Fruit fly (Drosophila melanogaster) whole organism, embryonic: ENCODE results near the gene Syt14.

Source experiments
- Ada2b ChIP-seq: fragments of 200-800 bp; sonication (Bioruptor generic); IDR thresholded peaks from 2 replicates; pipeline ENCODE4 v1.3.6; 2022; ENCODE audit warnings: missing biosample characterization, missing genetic modification characterization
- Antp ChIP-seq: fragments of 200-800 bp; sonication (Bioruptor generic); optimal IDR thresholded peaks from 3 replicates; lab custom pipeline; 2016; ENCODE audit warnings: missing biosample characterization, missing genetic modification characterization
- Atf-2 ChIP-seq: fragments of 200-800 bp; sonication (Bioruptor generic); optimal IDR thresholded peaks from 2 replicates; lab custom pipeline; 2016; ENCODE audit warnings: missing biosample characterization, missing genetic modification characterization
- Blimp-1 ChIP-seq: fragments of 200-800 bp; sonication (Bioruptor generic); optimal IDR thresholded peaks from 3 replicates; lab custom pipeline; 2018; ENCODE audit warnings: missing biosample characterization, missing genetic modification characterization, mild to moderate bottlenecking, moderate library complexity, missing genetic modification reagents
- C15 ChIP-seq: fragments of 200-800 bp; sonication (Bioruptor generic); IDR thresholded peaks from 3 replicates; pipeline ENCODE4 v1.3.6; 2022; ENCODE audit warnings: missing biosample characterization, missing genetic modification characterization
- CG10366 ChIP-seq: fragments of 200-800 bp; sonication (Bioruptor generic); IDR thresholded peaks from 2 replicates; pipeline ENCODE4 v1.3.6; 2022; ENCODE audit warnings: missing biosample characterization, missing genetic modification characterization
- CG11696 ChIP-seq: fragments of 200-800 bp; sonication (Bioruptor generic); IDR thresholded peaks from 2 replicates; pipeline ENCODE4 v1.3.6; 2022; ENCODE audit warnings: missing biosample characterization, missing genetic modification characterization
- CG12071 ChIP-seq: fragments of 200-800 bp; sonication (Bioruptor generic); optimal IDR thresholded peaks from 3 replicates; lab custom pipeline; 2018; ENCODE audit warnings: missing biosample characterization, mild to moderate bottlenecking, missing genetic modification characterization
- CG12104 ChIP-seq: fragments of 200-800 bp; sonication (Bioruptor generic); optimal IDR thresholded peaks from 3 replicates; lab custom pipeline; 2016; ENCODE audit warnings: missing biosample characterization, missing genetic modification characterization
- CG13624 ChIP-seq: fragments of 200-800 bp; sonication (Bioruptor generic); optimal IDR thresholded peaks from 2 replicates; lab custom pipeline; 2016; ENCODE audit warnings: missing biosample characterization, missing genetic modification characterization
- CG15011 ChIP-seq: fragments of 200-800 bp; sonication (Bioruptor generic); optimal IDR thresholded peaks from 3 replicates; lab custom pipeline; 2018; ENCODE audit warnings: missing biosample characterization, mild to moderate bottlenecking, missing genetic modification characterization
- CG16813 ChIP-seq: fragments of 200-800 bp; sonication (Bioruptor generic); IDR thresholded peaks from 3 replicates; pipeline ENCODE4 v1.3.6; 2022; ENCODE audit warnings: missing biosample characterization, missing genetic modification characterization; ENCODE audit not compliant: partially characterized antibody
- CG17912 ChIP-seq: fragments of 200-800 bp; sonication (Bioruptor generic); optimal IDR thresholded peaks from 2 replicates; lab custom pipeline; 2018; ENCODE audit warnings: missing biosample characterization, mild to moderate bottlenecking, missing genetic modification characterization
- CG18262 ChIP-seq: fragments of 200-800 bp; optimal IDR thresholded peaks from 3 replicates; lab custom pipeline; 2019; ENCODE audit warnings: missing biosample characterization, mild to moderate bottlenecking, missing genetic modification characterization, moderate library complexity
- CG2129 ChIP-seq: fragments of 200-800 bp; sonication (Bioruptor generic); IDR thresholded peaks from 2 replicates; pipeline ENCODE4 v1.3.6; 2022; ENCODE audit warnings: missing biosample characterization, missing genetic modification characterization; ENCODE audit not compliant: partially characterized antibody
- CG30020 ChIP-seq: fragments of 200-800 bp; optimal IDR thresholded peaks from 2 replicates; lab custom pipeline; 2019; ENCODE audit warnings: missing biosample characterization, mild to moderate bottlenecking, missing genetic modification characterization, moderate library complexity
- CG32532 ChIP-seq: fragments of 200-800 bp; sonication (Bioruptor generic); IDR thresholded peaks from 2 replicates; pipeline ENCODE4 v1.3.6; 2022; ENCODE audit warnings: missing biosample characterization, missing genetic modification characterization
- CG32772 ChIP-seq: fragments of 200-800 bp; sonication (Bioruptor generic); IDR thresholded peaks from 2 replicates; pipeline ENCODE4 v1.3.6; 2022; ENCODE audit warnings: missing biosample characterization, missing genetic modification characterization
- CG33213 ChIP-seq: fragments of 200-800 bp; sonication (Bioruptor generic); optimal IDR thresholded peaks from 3 replicates; lab custom pipeline; 2016; ENCODE audit warnings: missing biosample characterization, missing genetic modification characterization
- CG34376 ChIP-seq: fragments of 200-800 bp; sonication (Bioruptor generic); optimal IDR thresholded peaks from 2 replicates; lab custom pipeline; 2018; ENCODE audit warnings: missing biosample characterization, mild to moderate bottlenecking, missing genetic modification characterization
- CG3995 ChIP-seq: fragments of 200-800 bp; sonication (Bioruptor generic); optimal IDR thresholded peaks from 3 replicates; lab custom pipeline; 2016; ENCODE audit warnings: missing biosample characterization, missing genetic modification characterization
- CG7357 ChIP-seq: fragments of 200-800 bp; sonication (Bioruptor generic); IDR thresholded peaks from 3 replicates; pipeline ENCODE4 v1.3.6; 2022; ENCODE audit warnings: missing biosample characterization, missing genetic modification characterization
- CG7745 ChIP-seq: fragments of 200-800 bp; sonication (Bioruptor generic); optimal IDR thresholded peaks from 2 replicates; lab custom pipeline; 2018; ENCODE audit warnings: missing biosample characterization, mild to moderate bottlenecking, missing genetic modification characterization, moderate library complexity
- CG8281 ChIP-seq: fragments of 200-800 bp; sonication (Bioruptor generic); optimal IDR thresholded peaks from 2 replicates; lab custom pipeline; 2018; ENCODE audit warnings: missing biosample characterization, mild to moderate bottlenecking, missing genetic modification characterization, moderate library complexity
- CrebB ChIP-seq: fragments of 200-800 bp; sonication (Bioruptor generic); optimal IDR thresholded peaks from 3 replicates; lab custom pipeline; 2018; ENCODE audit warnings: missing biosample characterization, mild to moderate bottlenecking, missing genetic modification characterization
- Dip3 ChIP-seq: fragments of 200-800 bp; sonication (Bioruptor generic); optimal IDR thresholded peaks from 3 replicates; lab custom pipeline; 2016; ENCODE audit warnings: missing biosample characterization, missing genetic modification characterization
- GATAe ChIP-seq: fragments of 200-800 bp; sonication (Bioruptor generic); conservative IDR thresholded peaks from 2 replicates; pipeline ENCODE4 v1.3.6; 2022; ENCODE audit warnings: missing biosample characterization, missing genetic modification characterization
- HmgD ChIP-seq: fragments of 200-800 bp; sonication (Bioruptor generic); optimal IDR thresholded peaks from 3 replicates; lab custom pipeline; 2016; ENCODE audit warnings: missing biosample characterization, missing genetic modification characterization
- Oli ChIP-seq: fragments of 200-800 bp; sonication (Bioruptor generic); optimal IDR thresholded peaks from 2 replicates; lab custom pipeline; 2018; ENCODE audit warnings: missing biosample characterization, mild to moderate bottlenecking, missing genetic modification characterization, moderate library complexity
- PHDP ChIP-seq: fragments of 200-800 bp; sonication (Bioruptor generic); optimal IDR thresholded peaks from 3 replicates; lab custom pipeline; 2018; ENCODE audit warnings: missing biosample characterization, mild to moderate bottlenecking, missing genetic modification characterization, moderate library complexity
- Rfx ChIP-seq: fragments of 200-800 bp; sonication (Bioruptor generic); IDR thresholded peaks from 2 replicates; pipeline ENCODE4 v1.3.6; 2022; ENCODE audit warnings: missing biosample characterization, missing genetic modification characterization
- Taf1 ChIP-seq: fragments of 200-800 bp; sonication (Bioruptor generic); IDR thresholded peaks from 2 replicates; pipeline ENCODE4 v1.3.6; 2022; ENCODE audit warnings: missing biosample characterization, missing genetic modification characterization
- Trl ChIP-seq, 3 experiments: fragments of >200 bp in 2 of 3; fragments of 200-800 bp in 1 of 3; sonication (Bioruptor generic) in 1 of 3; optimal IDR thresholded peaks; 2 replicates in 1 of 3; 3 replicates in 2 of 3; lab custom pipeline; 2016 to 2017; ENCODE audit warnings: missing biosample characterization in 1 of 3, missing genetic modification characterization in 1 of 3
- ac ChIP-seq: fragments of 200-800 bp; sonication (Bioruptor generic); optimal IDR thresholded peaks from 3 replicates; lab custom pipeline; 2017; ENCODE audit warnings: missing biosample characterization, mild to moderate bottlenecking, missing genetic modification characterization
- ara ChIP-seq: fragments of 200-800 bp; sonication (Bioruptor generic); IDR thresholded peaks from 2 replicates; pipeline ENCODE4 v1.3.6; 2022; ENCODE audit warnings: missing biosample characterization, missing genetic modification characterization
- bab2 ChIP-seq: fragments of 200-800 bp; sonication (Bioruptor generic); optimal IDR thresholded peaks from 2 replicates; lab custom pipeline; 2016; ENCODE audit warnings: missing biosample characterization, missing genetic modification characterization
- bcd ChIP-seq: fragments of 200-800 bp; sonication (Bioruptor generic); optimal IDR thresholded peaks from 2 replicates; lab custom pipeline; 2017; ENCODE audit warnings: missing biosample characterization, mild to moderate bottlenecking, missing genetic modification characterization
- chif ChIP-seq, 2 experiments: fragments of 200-800 bp; sonication (Bioruptor generic); optimal IDR thresholded peaks; 3 replicates each; lab custom pipeline; 2016; ENCODE audit warnings: missing biosample characterization in 2 of 2, missing genetic modification characterization in 2 of 2
- gem ChIP-seq: fragments of 200-800 bp; sonication (Bioruptor generic); optimal IDR thresholded peaks from 2 replicates; lab custom pipeline; 2019; ENCODE audit warnings: missing biosample characterization, mild to moderate bottlenecking, missing genetic modification characterization, moderate library complexity
- kni ChIP-seq: fragments of 200-800 bp; sonication (Bioruptor generic); optimal IDR thresholded peaks from 3 replicates; lab custom pipeline; 2017; ENCODE audit warnings: mild to moderate bottlenecking, missing biosample characterization, missing genetic modification reagents, missing genetic modification characterization
- nerfin-1 ChIP-seq: fragments of 200-800 bp; sonication (Bioruptor generic); optimal IDR thresholded peaks from 3 replicates; lab custom pipeline; 2019; ENCODE audit warnings: missing biosample characterization, mild to moderate bottlenecking, missing genetic modification characterization, moderate library complexity
- nom ChIP-seq: fragments of 200-800 bp; sonication (Bioruptor generic); optimal IDR thresholded peaks from 2 replicates; lab custom pipeline; 2017; ENCODE audit warnings: missing biosample characterization, missing genetic modification characterization, mild to moderate bottlenecking, moderate library complexity, missing genetic modification reagents
- otp ChIP-seq: fragments of 200-800 bp; sonication (Bioruptor generic); IDR thresholded peaks from 3 replicates; pipeline ENCODE4, ENCODE4 v1.3.6; 2022; ENCODE audit warnings: missing biosample characterization, missing genetic modification characterization
- pb ChIP-seq: fragments of 200-800 bp; sonication (Bioruptor generic); optimal IDR thresholded peaks from 3 replicates; lab custom pipeline; 2016; ENCODE audit warnings: missing biosample characterization, missing genetic modification characterization
- peb ChIP-seq: fragments of 200-800 bp; sonication (Bioruptor generic); IDR thresholded peaks from 2 replicates; pipeline ENCODE4 v1.3.6; 2022; ENCODE audit warnings: missing biosample characterization, missing genetic modification characterization
- ranshi ChIP-seq: fragments of 200-800 bp; sonication (Bioruptor generic); IDR thresholded peaks from 2 replicates; pipeline ENCODE4 v1.3.6; 2022; ENCODE audit warnings: missing biosample characterization, missing genetic modification characterization
- row ChIP-seq: fragments of 200-800 bp; sonication (Bioruptor generic); IDR thresholded peaks from 3 replicates; pipeline ENCODE4 v1.3.6; 2022; ENCODE audit warnings: missing biosample characterization, missing genetic modification characterization
- sens ChIP-seq: fragments of 200-800 bp; sonication (Bioruptor generic); peaks from one replicate; lab custom pipeline; 2016; ENCODE audit warnings: missing biosample characterization, missing genetic modification characterization
- stwl ChIP-seq: fragments of 200-800 bp; sonication (Bioruptor generic); optimal IDR thresholded peaks from 3 replicates; lab custom pipeline; 2018; ENCODE audit warnings: missing biosample characterization, mild to moderate bottlenecking, missing genetic modification characterization, moderate library complexity
- tgo ChIP-seq: fragments of 200-800 bp; sonication (Bioruptor generic); IDR thresholded peaks from 3 replicates; pipeline ENCODE4 v1.3.6; 2022; ENCODE audit warnings: missing biosample characterization, missing genetic modification characterization
- zen ChIP-seq: fragments of 200-800 bp; sonication (Bioruptor generic); optimal IDR thresholded peaks from 3 replicates; lab custom pipeline; 2018; ENCODE audit warnings: missing biosample characterization, mild to moderate bottlenecking, missing genetic modification characterization, moderate library complexity

The Syt14 gene

dm6 chr3R:4333964-4334363 is 15.1 kb upstream of the Syt14 start, which contains the start of gene CG9776 (continued):
- peak; percentile 85 for TF ChIP-seq HmgD
- peak; percentile 57 for TF ChIP-seq Dip3 (GFP tag; lab: Kevin White, UChicago)
- no peak for TF ChIP-seq CG15011
- peak; percentile 29 for TF ChIP-seq CrebB (tag; lab: Kevin White, UChicago)
- TF ChIP-seq CG12104 (GFP tag; lab: Kevin White, UChicago) = peak; percentile 46
- TF ChIP-seq otp = no peak
- peak; percentile 15 to 74 for TF ChIP-seq chif (GFP tag; optimal IDR thresholded peaks at IDR 0.05; lab: Kevin White, UChicago)
- peak; percentile 54; the same call in 1 of the 2 replicates for TF ChIP-seq ranshi (GFP tag; lab: Robert Waterston, UW)
- TF ChIP-seq Trl (optimal IDR thresholded peaks at IDR 0.05; lab: Kevin White, UChicago) = no peak
- peak; percentile 75 for TF ChIP-seq Trl (GFP tag; optimal IDR thresholded peaks at IDR 0.05; lab: Kevin White, UChicago)
- TF ChIP-seq gem (tag; lab: Kevin White, UChicago) = no peak
- peak; percentile 50 for TF ChIP-seq CG17912 (GFP tag; lab: Kevin White, UChicago)
- TF ChIP-seq Oli (tag; lab: Kevin White, UChicago) = no peak
- peak; percentile 91 for TF ChIP-seq CG2129 (GFP tag; lab: Robert Waterston, UW)
- peak; percentile 84 for TF ChIP-seq Rfx (GFP tag; lab: Robert Waterston, UW)
- TF ChIP-seq CG18262 (tag; lab: Kevin White, UChicago) = no peak
- TF ChIP-seq row (GFP tag; lab: Robert Waterston, UW) = peak; percentile 87
- peak; percentile 63 for TF ChIP-seq Antp (GFP tag; lab: Kevin White, UChicago)
- TF ChIP-seq CG30020 = peak; percentile 98
- TF ChIP-seq Ada2b (GFP tag; lab: Robert Waterston, UW) = 0 out of 2 replicates have a peak, but pooled peaks have one; percentile 14
- TF ChIP-seq CG33213 (GFP tag; lab: Kevin White, UChicago) = peak; percentile 86
- TF ChIP-seq C15 (GFP tag; lab: Robert Waterston, UW) = no peak
- TF ChIP-seq CG12071 (GFP tag; lab: Kevin White, UChicago) = no peak
- TF ChIP-seq CG16813 (GFP tag; lab: Robert Waterston, UW) = peak; percentile 99
- no peak for TF ChIP-seq nom (GFP tag; lab: Kevin White, UChicago)
- TF ChIP-seq CG8281 (tag; lab: Kevin White, UChicago) = no peak
- TF ChIP-seq stwl (tag; lab: Kevin White, UChicago) = peak; percentile 89
- TF ChIP-seq kni (GFP tag; lab: Kevin White, UChicago) = no peak
- TF ChIP-seq CG34376 (GFP tag; lab: Kevin White, UChicago) = no peak
- TF ChIP-seq CG10366 (GFP tag; lab: Robert Waterston, UW) = peak; percentile 53
- TF ChIP-seq CG32772 (GFP tag; lab: Robert Waterston, UW) = no peak
- TF ChIP-seq bab2 (GFP tag; lab: Kevin White, UChicago) = peak; percentile 62
- TF ChIP-seq sens (GFP tag; lab: Kevin White, UChicago) = peak; percentile 91
- peak; percentile 70 for TF ChIP-seq CG32532 (GFP tag; lab: Robert Waterston, UW)
- TF ChIP-seq Atf-2 (GFP tag; lab: Kevin White, UChicago) = peak; percentile 36
- TF ChIP-seq CG13624 (GFP tag; lab: Kevin White, UChicago) = peak; percentile 54
- peak; percentile 76 for TF ChIP-seq zen (tag; lab: Kevin White, UChicago)
- TF ChIP-seq bcd (GFP tag; lab: Kevin White, UChicago) = no peak
- TF ChIP-seq PHDP (tag; lab: Kevin White, UChicago) = no peak
- no peak for TF ChIP-seq Taf1
- peak; percentile 98 for TF ChIP-seq CG7357
- TF ChIP-seq ac = no peak
- TF ChIP-seq tgo (GFP tag; lab: Robert Waterston, UW) = peak; percentile 51; the same call in 2 of the 3 replicates
- TF ChIP-seq CG7745 (tag; lab: Kevin White, UChicago) = no peak
- TF ChIP-seq CG3995 (GFP tag; lab: Kevin White, UChicago) = peak; percentile 93
- TF ChIP-seq peb (GFP tag; lab: Robert Waterston, UW) = no peak
- no peak for TF ChIP-seq Blimp-1 (GFP tag; lab: Kevin White, UChicago)
- no peak for TF ChIP-seq GATAe (GFP tag; lab: Robert Waterston, UW)
- TF ChIP-seq ara = peak; percentile 63; the same call in 1 of the 2 replicates
- no peak for TF ChIP-seq pb (GFP tag; lab: Kevin White, UChicago)
- TF ChIP-seq CG11696 (GFP tag; lab: Robert Waterston, UW) = no peak
- no peak for TF ChIP-seq nerfin-1 (tag; lab: Kevin White, UChicago)
